Worm (Caenorhabditis elegans) whole organism, midembryonic: ENCODE data around the gene Y38C1BA.1.

Experiments used
- T22C8.4 ChIP-seq: fragments of 200-800 bp; sonication (Bioruptor generic); IDR thresholded peaks from 2 replicates; pipeline ENCODE4 v1.3.6; 2022; ENCODE audit warnings: missing genetic modification characterization, missing compliant biosample characterization
- flt-1 ChIP-seq: fragments of 200-800 bp; sonication (Bioruptor generic); IDR thresholded peaks from 2 replicates; pipeline ENCODE4 v1.3.6; 2022; ENCODE audit warnings: missing genetic modification characterization, missing compliant biosample characterization
- klf-2 ChIP-seq: fragments of 200-800 bp; sonication (Bioruptor generic); conservative IDR thresholded peaks from 2 replicates; pipeline ENCODE4 v1.3.6; 2022; ENCODE audit warnings: missing genetic modification reagents, missing genetic modification characterization, missing compliant biosample characterization
- med-1 ChIP-seq: sonication (generic microtip); optimal IDR thresholded peaks from 2 replicates; lab custom pipeline; 2017; ENCODE audit warnings: missing genetic modification characterization, mild to moderate bottlenecking, missing compliant biosample characterization, antibody characterized with exemption, missing genetic modification reagents; ENCODE audit not compliant: insufficient read depth
- ref-1 ChIP-seq: fragments of 200-800 bp; sonication (Bioruptor generic); conservative IDR thresholded peaks from 2 replicates; pipeline ENCODE4 v1.3.6; 2022; ENCODE audit warnings: missing genetic modification reagents, missing genetic modification characterization, missing compliant biosample characterization
- tab-1 ChIP-seq: fragments of 200-800 bp; sonication (Bioruptor generic); IDR thresholded peaks from 2 replicates; pipeline ENCODE4 v1.3.6; 2022; ENCODE audit warnings: missing genetic modification characterization, missing compliant biosample characterization
- ztf-29 ChIP-seq: fragments of 200-800 bp; sonication (Bioruptor generic); IDR thresholded peaks from 2 replicates; pipeline ENCODE4 v1.3.6; 2022; ENCODE audit warnings: missing genetic modification reagents, missing genetic modification characterization, missing compliant biosample characterization

DNA sequence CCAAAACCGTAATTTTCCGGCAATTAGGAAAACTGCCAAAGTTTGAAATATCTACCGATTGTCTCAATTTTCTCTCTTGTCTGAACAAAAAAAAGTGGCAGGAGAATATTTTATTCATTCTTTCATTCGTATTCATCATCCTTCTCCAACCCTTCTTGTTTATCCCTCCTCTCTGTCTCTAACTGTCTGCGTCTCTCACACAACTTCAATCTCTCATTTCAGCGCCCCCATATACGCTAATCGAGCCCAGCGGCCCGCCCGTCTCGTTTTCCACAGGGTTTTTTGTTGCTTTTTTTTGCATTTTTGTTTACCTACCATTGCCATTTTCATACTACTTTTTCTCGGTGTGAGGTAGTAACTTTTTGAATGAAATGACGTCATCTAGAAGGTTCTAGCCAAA, 38.5 kb upstream of the Y38C1BA.1 start:
- no peak for TF ChIP-seq flt-1 (GFP tag; lab: Robert Waterston, UW)
- no peak for TF ChIP-seq ref-1 (GFP tag; lab: Robert Waterston, UW)
- no peak for TF ChIP-seq tab-1 (GFP tag; lab: Robert Waterston, UW)
- TF ChIP-seq med-1 (GFP tag; lab: Kevin White, UChicago) = no peak
- no peak for TF ChIP-seq T22C8.4 (GFP tag; lab: Robert Waterston, UW)
- no peak for TF ChIP-seq ztf-29
- no peak for TF ChIP-seq klf-2 (GFP tag; lab: Robert Waterston, UW)
